Fruit fly (Drosophila melanogaster) S2 (cell line): Measurements from ENCODE around the gene CG4820.

Experiments used
- CG8478 ChIP-seq: fragments of >200 bp; optimal IDR thresholded peaks from 2 replicates; lab custom pipeline; 2018
- CTCF ChIP-seq, 2 experiments: fragments of >200 bp; optimal IDR thresholded peaks; 2 replicates each; lab custom pipeline; 2018

DNA sequence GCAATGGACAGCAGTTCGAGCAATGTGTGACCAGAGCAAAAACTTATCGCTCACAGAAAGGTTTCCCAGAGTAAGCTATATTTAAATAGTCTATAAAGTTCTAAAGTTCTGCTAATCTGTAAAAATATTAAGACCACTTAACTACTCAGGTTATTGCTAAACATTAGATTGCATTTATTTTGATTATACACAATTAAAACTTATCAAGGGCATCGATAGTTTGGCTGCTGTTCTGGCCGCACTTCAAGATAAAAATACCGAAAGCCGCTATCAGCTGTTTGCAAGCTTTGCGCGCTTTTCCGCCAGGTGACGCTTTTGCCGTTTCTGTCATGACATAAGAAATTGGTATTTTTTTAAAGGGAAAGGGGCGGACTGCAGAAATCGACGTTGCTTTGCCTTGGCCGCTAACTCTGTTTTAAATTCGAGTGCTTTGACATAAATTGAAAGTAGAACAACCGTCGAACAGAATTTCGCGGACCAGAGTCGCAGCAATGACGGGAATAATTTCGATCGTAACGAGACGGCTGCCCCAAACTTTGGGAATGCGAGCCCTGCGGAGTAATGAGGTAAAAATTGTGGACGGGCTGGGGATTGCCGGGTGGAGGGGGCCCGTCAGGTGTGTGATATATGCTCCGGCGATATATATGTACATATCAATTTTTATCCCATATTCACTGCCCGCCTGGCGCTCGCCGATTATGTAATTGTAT is 27.8 kb downstream of the CG4820 start, which contains the start of the genes CG17734 and CG5214:
- TF ChIP-seq CG8478: no peak
- TF ChIP-seq CTCF (optimal IDR thresholded peaks at IDR 0.05; lab: Kevin White, UChicago): peak; percentile 77 to 82
